Fruit fly (Drosophila melanogaster) whole organism, larva: Measurements from ENCODE around the gene RluA-1.

Experiments used
- noc ChIP-seq: fragments of 200-800 bp; sonication (Bioruptor generic); optimal IDR thresholded peaks from 3 replicates; lab custom pipeline; 2019; ENCODE audit warnings: missing biosample characterization, mild to moderate bottlenecking, missing genetic modification characterization, moderate library complexity

Gene RluA-1

dm6 chr2L:10502862-10503261 lies 28.7 kb upstream of the RluA-1 start:
- TF ChIP-seq noc = peak; percentile 27

dm6 chr2L:10502244-10502643 lies 28.1 kb upstream of the RluA-1 start:
- TF ChIP-seq noc = no peak

dm6 chr2L:10500309-10500974 lies 26.3 kb upstream of the RluA-1 start:
- TF ChIP-seq noc = no peak

- no peak for TF ChIP-seq noc
These were observed 25.5 kb upstream of the RluA-1 start for dm6 chr2L:10499608-10500007.

- TF ChIP-seq noc = no peak
These were observed 23.1 kb upstream of the RluA-1 start for dm6 chr2L:10497106-10497800.

dm6 chr2L:10496338-10496737 lies 22.2 kb upstream of the RluA-1 start:
- TF ChIP-seq noc = no peak

dm6 chr2L:10495495-10495894 lies 21.3 kb upstream of the RluA-1 start:
- TF ChIP-seq noc = no peak

dm6 chr2L:10491354-10491753 lies 17.2 kb upstream of the RluA-1 start, which contains the start of gene CG13144:
TSS of gene CG13144 (minus strand) at chr2L:10491454.
- TF ChIP-seq noc = no peak

- no peak for TF ChIP-seq noc
These were observed 14.5 kb upstream of the RluA-1 start, which contains the start of the genes Cog4 and CG6144 for dm6 chr2L:10488484-10489223. TSS of gene Cog4 (minus strand) at chr2L:10488622. TSS of gene CG6144 (plus strand) at chr2L:10488694.

- no peak for TF ChIP-seq noc
These were observed 8.9 kb upstream of the RluA-1 start, which contains the start of gene Grip75 for dm6 chr2L:10483073-10483472. TSS of gene Grip75 (plus strand) at chr2L:10483295.

- TF ChIP-seq noc = no peak
These were observed 5.7 kb upstream of the RluA-1 start for dm6 chr2L:10479859-10480258.

- no peak for TF ChIP-seq noc
These were observed 2.7 kb upstream of the RluA-1 start, which contains the start of gene RluA-2 for dm6 chr2L:10476879-10477278. TSS of gene RluA-2 (plus strand) at chr2L:10477073.

- no peak for TF ChIP-seq noc
These were observed 666 bp upstream of the RluA-1 start for dm6 chr2L:10474815-10475214.

dm6 chr2L:10472257-10472656 lies 1.9 kb downstream of the RluA-1 start:
- no peak for TF ChIP-seq noc

dm6 chr2L:10470211-10470610 lies 3.9 kb downstream of the RluA-1 start:
- no peak for TF ChIP-seq noc

dm6 chr2L:10468978-10469377 lies 5.2 kb downstream of the RluA-1 start:
- no peak for TF ChIP-seq noc

dm6 chr2L:10468388-10468787 lies 5.8 kb downstream of the RluA-1 start:
- TF ChIP-seq noc = peak; percentile 66
